Fruit fly (Drosophila melanogaster): ENCODE results near the gene mrn.
A peak's percentile ranks its signal among the peaks of the same experiment; 100 is the strongest.

mrn gene

DNA sequence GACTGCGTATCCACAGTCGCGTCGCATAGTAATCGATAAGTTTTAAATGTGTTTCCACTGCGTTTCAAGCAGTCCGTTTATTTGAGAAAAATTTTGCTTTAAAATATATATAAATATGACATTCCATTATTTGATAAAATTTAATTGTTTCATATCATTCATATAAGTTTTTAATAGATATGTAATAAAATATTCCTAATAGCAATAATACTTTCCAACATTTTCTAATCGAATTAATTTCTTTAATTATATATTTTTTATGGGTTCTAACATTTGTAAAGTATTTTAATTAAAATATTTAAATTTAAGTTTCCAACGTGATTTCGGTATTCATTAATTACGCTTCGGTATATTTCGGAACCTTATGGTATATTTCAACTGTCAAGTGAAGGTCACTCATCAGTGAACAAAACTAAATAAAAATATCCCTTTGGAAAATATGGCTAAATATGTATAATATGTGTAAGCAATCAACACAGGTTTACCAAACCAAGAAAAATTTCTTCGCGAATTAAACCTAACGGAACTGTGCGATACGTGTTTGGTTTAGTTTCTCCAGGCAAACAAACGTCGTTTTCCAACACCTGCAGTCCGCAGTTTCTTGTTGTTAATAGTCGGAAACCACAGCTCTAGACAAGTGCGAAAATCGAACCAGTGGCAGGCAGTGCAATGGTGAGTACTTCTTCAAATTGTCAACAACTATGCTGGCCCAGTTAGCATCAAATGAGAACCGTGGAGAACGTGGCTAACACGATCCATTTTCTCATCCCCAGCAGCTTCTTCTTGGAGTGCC is 17.1 kb downstream of the mrn start, which contains the start of the genes CG7739 and SCCRO (continued):
- TF ChIP-seq slp2 (GFP tag; optimal IDR thresholded peaks at IDR 0.05) (no peak), dmrt11E (tag; optimal IDR thresholded peaks at IDR 0.05) (peak; percentile 50), odd (GFP tag; optimal IDR thresholded peaks at IDR 0.05) (no peak), en (GFP tag; optimal IDR thresholded peaks at IDR 0.05) (no peak), Sox100B (GFP tag; optimal IDR thresholded peaks at IDR 0.05) (peak; percentile 4), HLH54F (GFP tag; optimal IDR thresholded peaks at IDR 0.05) (no peak), Adf1 (GFP tag; IDR thresholded peaks at IDR 0.05) (peak; percentile 47), CG8388 (GFP tag; optimal IDR thresholded peaks at IDR 0.05) (peak; percentile 58), CG1024 (GFP tag; IDR thresholded peaks at IDR 0.05) (peak; percentile 62; the same call in 1 of the 2 replicates), esg (GFP tag; conservative IDR thresholded peaks at IDR 0.05) (peak; percentile 35; the same call in 1 of the 2 replicates), CG32532 (GFP tag; IDR thresholded peaks at IDR 0.05) (peak; percentile 87), Taf1 (GFP tag; IDR thresholded peaks at IDR 0.05) (0 out of 2 replicates have a peak, but pooled peaks have one; percentile 5), Awh (GFP tag; IDR thresholded peaks at IDR 0.05) (peak; percentile 46; the same call in 1 of the 2 replicates), dm (GFP tag; optimal IDR thresholded peaks at IDR 0.05) (peak; percentile 12), gce (GFP tag; IDR thresholded peaks at IDR 0.05) (no peak), unpg (GFP tag; optimal IDR thresholded peaks at IDR 0.05) (peak; percentile 61), CG12744 (GFP tag; optimal IDR thresholded peaks at IDR 0.05) (no peak), TFAM (GFP tag; optimal IDR thresholded peaks at IDR 0.05) (no peak), B-H1 (GFP tag; IDR thresholded peaks at IDR 0.05) (peak; percentile 51; the same call in 1 of the 3 replicates), CG10209 (GFP tag; optimal IDR thresholded peaks at IDR 0.05) (peak; percentile 45), CG6654 (GFP tag; optimal IDR thresholded peaks at IDR 0.05) (no peak), lbe (GFP tag; optimal IDR thresholded peaks at IDR 0.05) (no peak), scrt (GFP tag; optimal IDR thresholded peaks at IDR 0.05) (no peak), CG17328 (GFP tag; IDR thresholded peaks at IDR 0.05) (peak; percentile 65), CG10147 (GFP tag; optimal IDR thresholded peaks at IDR 0.05) (peak; percentile 11), CG9876 (GFP tag; optimal IDR thresholded peaks at IDR 0.05) (no peak), jing (GFP tag; optimal IDR thresholded peaks at IDR 0.05) (no peak), bbx (GFP tag; IDR thresholded peaks at IDR 0.05; ENCODE audit: partially characterized antibody) (peak; percentile 50; the same call in 1 of the 2 replicates), danr (GFP tag; IDR thresholded peaks at IDR 0.05) (peak; percentile 8; the same call in 1 of the 2 replicates), maf-S (GFP tag; optimal IDR thresholded peaks at IDR 0.05) (no peak), gcm (GFP tag; optimal IDR thresholded peaks at IDR 0.05) (peak; percentile 10), ap (GFP tag; IDR thresholded peaks at IDR 0.05) (no peak; the same call in 1 of the 2 replicates), CG15601 (tag; optimal IDR thresholded peaks at IDR 0.05) (peak; percentile 52), CG9817 (tag; optimal IDR thresholded peaks at IDR 0.05) (peak; percentile 71), tna (GFP tag; IDR thresholded peaks at IDR 0.05; ENCODE audit: partially characterized antibody) (no peak), psq (GFP tag; optimal IDR thresholded peaks at IDR 0.05) (peak; percentile 50), dysf (GFP tag; IDR thresholded peaks at IDR 0.05) (peak; percentile 70; the same call in 2 of the 3 replicates), CG6175 (GFP tag; IDR thresholded peaks at IDR 0.05) (no peak), CG7357 (GFP tag; IDR thresholded peaks at IDR 0.05) (peak; percentile 93), sima (GFP tag; optimal IDR thresholded peaks at IDR 0.05) (no peak), lov (optimal IDR thresholded peaks at IDR 0.05) (no peak), lov (GFP tag; IDR thresholded peaks at IDR 0.05) (peak; percentile 35; the same call in 1 of the 3 replicates), CG4404 (GFP tag; IDR thresholded peaks at IDR 0.05) (peak; percentile 37; the same call in 1 of the 2 replicates), z (GFP tag; IDR thresholded peaks at IDR 0.05) (no peak), gem (tag; optimal IDR thresholded peaks at IDR 0.05) (peak; percentile 83), stc (GFP tag; IDR thresholded peaks at IDR 0.05) (peak; percentile 54; the same call in 1 of the 2 replicates), CG34422 (GFP tag; IDR thresholded peaks at IDR 0.05) (peak; percentile 72; the same call in 2 of the 3 replicates), Sox102F (GFP tag; optimal IDR thresholded peaks at IDR 0.05) (no peak), CG11398 (GFP tag; optimal IDR thresholded peaks at IDR 0.05) (peak; percentile 26)

All from whole organism, embryonic.